Fruit fly (Drosophila melanogaster) whole organism, embryonic: ENCODE results near the gene Snm1.

Source experiments
- Abd-B ChIP-seq: fragments of 200-800 bp; sonication (Bioruptor generic); optimal IDR thresholded peaks from 2 replicates; lab custom pipeline; 2018; ENCODE audit warnings: missing biosample characterization, mild to moderate bottlenecking, missing genetic modification characterization, moderate library complexity
- Antp ChIP-seq: fragments of 200-800 bp; sonication (Bioruptor generic); optimal IDR thresholded peaks from 3 replicates; lab custom pipeline; 2016; ENCODE audit warnings: missing biosample characterization, missing genetic modification characterization
- CG12659 ChIP-seq: fragments of 200-800 bp; sonication (Bioruptor generic); optimal IDR thresholded peaks from 3 replicates; lab custom pipeline; 2017; ENCODE audit warnings: mild to moderate bottlenecking, missing biosample characterization, missing genetic modification reagents, missing genetic modification characterization
- CG17568 ChIP-seq: fragments of 200-800 bp; sonication (Bioruptor generic); optimal IDR thresholded peaks from 2 replicates; lab custom pipeline; 2018; ENCODE audit warnings: missing biosample characterization, mild to moderate bottlenecking, missing genetic modification characterization, moderate library complexity
- CG18599 ChIP-seq: fragments of 200-800 bp; sonication (Bioruptor generic); optimal IDR thresholded peaks from 3 replicates; lab custom pipeline; 2017; ENCODE audit warnings: missing biosample characterization, missing genetic modification characterization, mild to moderate bottlenecking, moderate library complexity, missing genetic modification reagents
- CG32532 ChIP-seq: fragments of 200-800 bp; sonication (Bioruptor generic); IDR thresholded peaks from 2 replicates; pipeline ENCODE4 v1.3.6; 2022; ENCODE audit warnings: missing biosample characterization, missing genetic modification characterization
- CG7963 ChIP-seq: fragments of 200-800 bp; sonication (Bioruptor generic); IDR thresholded peaks from 3 replicates; pipeline ENCODE4 v1.3.6; 2022; ENCODE audit warnings: missing biosample characterization, missing genetic modification characterization; ENCODE audit not compliant: partially characterized antibody
- CG7987 ChIP-seq: fragments of 200-800 bp; sonication (Bioruptor generic); optimal IDR thresholded peaks from 2 replicates; lab custom pipeline; 2018; ENCODE audit warnings: missing biosample characterization, mild to moderate bottlenecking, missing genetic modification characterization, moderate library complexity
- CG8290 ChIP-seq, 3 experiments: fragments of 200-800 bp; sonication (Bioruptor generic); optimal IDR thresholded peaks; 2 replicates each; lab custom pipeline; 2016 to 2019; ENCODE audit warnings: missing biosample characterization in 3 of 3, missing genetic modification characterization in 3 of 3, mild to moderate bottlenecking in 2 of 3, moderate library complexity in 1 of 3
- ERR ChIP-seq: fragments of 200-800 bp; sonication (Bioruptor generic); optimal IDR thresholded peaks from 2 replicates; lab custom pipeline; 2016; ENCODE audit warnings: missing biosample characterization, missing genetic modification characterization
- aop ChIP-seq: fragments of 200-800 bp; sonication (Bioruptor generic); IDR thresholded peaks from 2 replicates; pipeline ENCODE4 v1.3.6; 2022; ENCODE audit warnings: missing biosample characterization, missing genetic modification characterization
- ase ChIP-seq: fragments of 200-800 bp; sonication (Bioruptor generic); IDR thresholded peaks from 3 replicates; pipeline ENCODE4 v1.3.6; 2022; ENCODE audit warnings: missing biosample characterization, missing genetic modification characterization
- bowl ChIP-seq: fragments of 200-800 bp; sonication (Bioruptor generic); IDR thresholded peaks from 2 replicates; pipeline ENCODE4 v1.3.6; 2022; ENCODE audit warnings: missing biosample characterization, missing genetic modification characterization
- gcm2 ChIP-seq: fragments of 200-800 bp; sonication (Bioruptor generic); optimal IDR thresholded peaks from 2 replicates; lab custom pipeline; 2016; ENCODE audit warnings: missing biosample characterization, missing genetic modification characterization

- TF ChIP-seq CG17568 (GFP tag; lab: Kevin White, UChicago), result no peak
- no peak for TF ChIP-seq CG12659
- no peak for TF ChIP-seq CG18599 (GFP tag; lab: Kevin White, UChicago)
- TF ChIP-seq CG7987, result no peak
- TF ChIP-seq Antp, result no peak
- TF ChIP-seq CG8290 (GFP tag; optimal IDR thresholded peaks at IDR 0.05; lab: Kevin White, UChicago), result no peak
- no peak for TF ChIP-seq CG8290 (tag; optimal IDR thresholded peaks at IDR 0.05; lab: Kevin White, UChicago)
- no peak for TF ChIP-seq ase
- no peak for TF ChIP-seq aop
- no peak for TF ChIP-seq Abd-B
- no peak for TF ChIP-seq CG32532 (GFP tag; lab: Robert Waterston, UW)
- TF ChIP-seq ERR (GFP tag; lab: Kevin White, UChicago), result no peak
- no peak for TF ChIP-seq gcm2 (GFP tag; lab: Kevin White, UChicago)
- TF ChIP-seq bowl (GFP tag; lab: Robert Waterston, UW), result no peak
- TF ChIP-seq CG7963 (GFP tag; lab: Robert Waterston, UW), result no peak
These were observed 40.0 kb downstream of the Snm1 start for dm6 chr3R:5594878-5595277.
